Fruit fly (Drosophila melanogaster) whole organism, embryonic: ENCODE results near the gene CG12057.

Experiments
- Aef1 ChIP-seq: fragments of 200-800 bp; sonication (Bioruptor generic); IDR thresholded peaks from 3 replicates; pipeline ENCODE4 v1.3.6; 2022; ENCODE audit warnings: missing biosample characterization, missing genetic modification characterization
- Awh ChIP-seq: fragments of 200-800 bp; sonication (Bioruptor generic); IDR thresholded peaks from 2 replicates; pipeline ENCODE4, ENCODE4 v1.3.6; 2022; ENCODE audit warnings: missing biosample characterization, missing genetic modification characterization
- BEAF-32 ChIP-seq: fragments of 200-800 bp; sonication (Bioruptor generic); optimal IDR thresholded peaks from 3 replicates; lab custom pipeline; 2017; ENCODE audit warnings: missing biosample characterization, missing genetic modification characterization, mild to moderate bottlenecking, moderate library complexity, missing genetic modification reagents
- CG10209 ChIP-seq: fragments of 200-800 bp; sonication (Bioruptor generic); optimal IDR thresholded peaks from 3 replicates; lab custom pipeline; 2017; ENCODE audit warnings: missing biosample characterization, mild to moderate bottlenecking, missing genetic modification characterization, missing genetic modification reagents
- CG10267 ChIP-seq: fragments of 200-800 bp; sonication (Bioruptor generic); optimal IDR thresholded peaks from 2 replicates; lab custom pipeline; 2018; ENCODE audit warnings: missing biosample characterization, mild to moderate bottlenecking, missing genetic modification characterization, moderate library complexity
- CG10565 ChIP-seq: fragments of 200-800 bp; sonication (Bioruptor generic); optimal IDR thresholded peaks from 3 replicates; lab custom pipeline; 2016; ENCODE audit warnings: missing biosample characterization, mild to moderate bottlenecking, missing genetic modification characterization
- CG11456 ChIP-seq: fragments of 200-800 bp; sonication (Bioruptor generic); IDR thresholded peaks from 3 replicates; pipeline ENCODE4 v1.3.6; 2022; ENCODE audit warnings: missing biosample characterization, missing genetic modification characterization
- CG12071 ChIP-seq: fragments of 200-800 bp; sonication (Bioruptor generic); optimal IDR thresholded peaks from 3 replicates; lab custom pipeline; 2018; ENCODE audit warnings: missing biosample characterization, mild to moderate bottlenecking, missing genetic modification characterization
- CG15479 ChIP-seq: fragments of 200-800 bp; sonication (Bioruptor generic); optimal IDR thresholded peaks from 3 replicates; lab custom pipeline; 2019; ENCODE audit warnings: missing biosample characterization, mild to moderate bottlenecking, missing genetic modification characterization, moderate library complexity
- CG16779 ChIP-seq: fragments of 200-800 bp; sonication (Bioruptor generic); IDR thresholded peaks from 2 replicates; pipeline ENCODE4 v1.3.6; 2022; ENCODE audit warnings: missing biosample characterization, missing genetic modification characterization
- CG17568 ChIP-seq: fragments of 200-800 bp; sonication (Bioruptor generic); optimal IDR thresholded peaks from 2 replicates; lab custom pipeline; 2018; ENCODE audit warnings: missing biosample characterization, mild to moderate bottlenecking, missing genetic modification characterization, moderate library complexity
- CG2116 ChIP-seq: fragments of 200-800 bp; sonication (Bioruptor generic); optimal IDR thresholded peaks from 3 replicates; lab custom pipeline; 2018; ENCODE audit warnings: missing biosample characterization, mild to moderate bottlenecking, missing genetic modification characterization
- CG2120 ChIP-seq: fragments of 200-800 bp; sonication (Bioruptor generic); optimal IDR thresholded peaks from 3 replicates; lab custom pipeline; 2016; ENCODE audit warnings: missing biosample characterization, missing genetic modification characterization
- CG2889 ChIP-seq: fragments of 200-800 bp; sonication (Bioruptor generic); IDR thresholded peaks from 3 replicates; pipeline ENCODE4 v1.3.6; 2022; ENCODE audit warnings: missing biosample characterization, missing genetic modification characterization
- CG34224 ChIP-seq: fragments of 200-800 bp; sonication (Bioruptor generic); IDR thresholded peaks from 3 replicates; pipeline ENCODE4 v1.3.6; 2022; ENCODE audit warnings: missing biosample characterization, missing genetic modification characterization; ENCODE audit not compliant: partially characterized antibody
- CG34422 ChIP-seq: fragments of 200-800 bp; sonication (Bioruptor generic); IDR thresholded peaks from 3 replicates; pipeline ENCODE4 v1.3.6; 2022; ENCODE audit warnings: missing biosample characterization, missing genetic modification characterization
- CG3847 ChIP-seq: fragments of 200-800 bp; sonication (Bioruptor generic); IDR thresholded peaks from 2 replicates; pipeline ENCODE4 v1.3.6; 2022; ENCODE audit warnings: missing biosample characterization, missing genetic modification characterization
- CG4730 ChIP-seq: fragments of 200-800 bp; sonication (Bioruptor generic); IDR thresholded peaks from 2 replicates; pipeline ENCODE4 v1.3.6; 2022; ENCODE audit warnings: missing biosample characterization, missing genetic modification characterization
- CG6175 ChIP-seq: fragments of 200-800 bp; sonication (Bioruptor generic); IDR thresholded peaks from 3 replicates; pipeline ENCODE4 v1.3.6; 2022; ENCODE audit warnings: missing biosample characterization, missing genetic modification characterization
- CG8089 ChIP-seq: fragments of 200-800 bp; sonication (Bioruptor generic); optimal IDR thresholded peaks from 3 replicates; lab custom pipeline; 2016; ENCODE audit warnings: missing biosample characterization, missing genetic modification characterization
- CG8281 ChIP-seq: fragments of 200-800 bp; sonication (Bioruptor generic); optimal IDR thresholded peaks from 2 replicates; lab custom pipeline; 2018; ENCODE audit warnings: missing biosample characterization, mild to moderate bottlenecking, missing genetic modification characterization, moderate library complexity
- CG9609 ChIP-seq: fragments of 200-800 bp; sonication (Bioruptor generic); optimal IDR thresholded peaks from 3 replicates; lab custom pipeline; 2016; ENCODE audit warnings: missing biosample characterization, missing genetic modification characterization
- Deaf1 ChIP-seq: fragments of 200-800 bp; optimal IDR thresholded peaks from 3 replicates; lab custom pipeline; 2019; ENCODE audit warnings: missing biosample characterization, mild to moderate bottlenecking, missing genetic modification characterization, moderate library complexity
- Dfd ChIP-seq, 2 experiments: fragments of >200 bp; optimal IDR thresholded peaks; 2 replicates each; lab custom pipeline; 2017; ENCODE audit warnings: missing biosample characterization in 2 of 2, missing genetic modification characterization in 2 of 2
- GATAe ChIP-seq: fragments of 200-800 bp; sonication (Bioruptor generic); conservative IDR thresholded peaks from 2 replicates; pipeline ENCODE4 v1.3.6; 2022; ENCODE audit warnings: missing biosample characterization, missing genetic modification characterization
- Gsc ChIP-seq: fragments of 200-800 bp; sonication (Bioruptor generic); IDR thresholded peaks from 2 replicates; pipeline ENCODE4 v1.3.6; 2022; ENCODE audit warnings: missing biosample characterization, missing genetic modification characterization
- Hey ChIP-seq: fragments of 200-800 bp; sonication (Bioruptor generic); optimal IDR thresholded peaks from 3 replicates; lab custom pipeline; 2018; ENCODE audit warnings: missing biosample characterization, mild to moderate bottlenecking, missing genetic modification characterization
- Lim3 ChIP-seq: fragments of 200-800 bp; sonication (Bioruptor generic); IDR thresholded peaks from 2 replicates; pipeline ENCODE4 v1.3.6; 2022; ENCODE audit warnings: missing biosample characterization, missing genetic modification characterization
- MBD-R2 ChIP-seq: fragments of 200-800 bp; sonication (Bioruptor generic); IDR thresholded peaks from 2 replicates; pipeline ENCODE4 v1.3.6; 2022; ENCODE audit warnings: missing biosample characterization, missing genetic modification characterization
- Optix ChIP-seq: fragments of 200-800 bp; sonication (Bioruptor generic); IDR thresholded peaks from 3 replicates; pipeline ENCODE4 v1.3.6; 2022; ENCODE audit warnings: missing biosample characterization, missing genetic modification characterization
- Sox102F ChIP-seq: fragments of 200-800 bp; sonication (Bioruptor generic); optimal IDR thresholded peaks from 2 replicates; lab custom pipeline; 2018; ENCODE audit warnings: missing biosample characterization, mild to moderate bottlenecking, missing genetic modification characterization, moderate library complexity
- Ssrp ChIP-seq: fragments of 200-800 bp; sonication (Bioruptor generic); optimal IDR thresholded peaks from 2 replicates; lab custom pipeline; 2018; ENCODE audit warnings: missing biosample characterization, mild to moderate bottlenecking, missing genetic modification characterization, moderate library complexity
- dan ChIP-seq: fragments of 200-800 bp; sonication (Bioruptor generic); IDR thresholded peaks from 2 replicates; pipeline ENCODE4 v1.3.6; 2022; ENCODE audit warnings: missing biosample characterization, missing genetic modification characterization
- emc ChIP-seq: fragments of 200-800 bp; sonication (Bioruptor generic); optimal IDR thresholded peaks from 2 replicates; lab custom pipeline; 2016; ENCODE audit warnings: missing biosample characterization, missing genetic modification characterization
- fu2 ChIP-seq: fragments of 200-800 bp; sonication (Bioruptor generic); optimal IDR thresholded peaks from 2 replicates; lab custom pipeline; 2016; ENCODE audit warnings: missing biosample characterization, missing genetic modification characterization
- gro ChIP-seq: fragments of 200-800 bp; sonication (Bioruptor generic); optimal IDR thresholded peaks from 2 replicates; lab custom pipeline; 2016; ENCODE audit warnings: missing biosample characterization, missing genetic modification characterization
- inv ChIP-seq: fragments of 200-800 bp; sonication (Bioruptor generic); IDR thresholded peaks from 2 replicates; pipeline ENCODE4 v1.3.6; 2022; ENCODE audit warnings: missing biosample characterization, missing genetic modification characterization; ENCODE audit not compliant: partially characterized antibody
- knrl ChIP-seq: fragments of 200-800 bp; sonication (Bioruptor generic); IDR thresholded peaks from 3 replicates; pipeline ENCODE4 v1.3.6; 2022; ENCODE audit warnings: missing biosample characterization, missing genetic modification characterization; ENCODE audit not compliant: partially characterized antibody
- mld ChIP-seq: fragments of 200-800 bp; sonication (Bioruptor generic); IDR thresholded peaks from 3 replicates; pipeline ENCODE4 v1.3.6; 2022; ENCODE audit warnings: missing biosample characterization, missing genetic modification characterization; ENCODE audit not compliant: partially characterized antibody
- phol ChIP-seq: fragments of 200-800 bp; sonication (Bioruptor generic); optimal IDR thresholded peaks from 3 replicates; lab custom pipeline; 2018; ENCODE audit warnings: missing biosample characterization, mild to moderate bottlenecking, missing genetic modification characterization, moderate library complexity
- run ChIP-seq: fragments of 200-800 bp; sonication (Bioruptor generic); optimal IDR thresholded peaks from 3 replicates; lab custom pipeline; 2018; ENCODE audit warnings: missing biosample characterization, mild to moderate bottlenecking, missing genetic modification characterization
- sens ChIP-seq: fragments of 200-800 bp; sonication (Bioruptor generic); peaks from one replicate; lab custom pipeline; 2016; ENCODE audit warnings: missing biosample characterization, missing genetic modification characterization
- sima ChIP-seq: fragments of 200-800 bp; sonication (Bioruptor generic); optimal IDR thresholded peaks from 2 replicates; lab custom pipeline; 2016; ENCODE audit warnings: missing biosample characterization, missing genetic modification characterization
- slbo ChIP-seq: fragments of 200-800 bp; sonication (Bioruptor generic); IDR thresholded peaks from 2 replicates; pipeline ENCODE4 v1.3.6; 2022; ENCODE audit warnings: missing biosample characterization, missing genetic modification characterization
- slou ChIP-seq: fragments of 200-800 bp; sonication (Bioruptor generic); optimal IDR thresholded peaks from 3 replicates; lab custom pipeline; 2016; ENCODE audit warnings: missing biosample characterization, missing genetic modification characterization
- sr ChIP-seq: fragments of 200-800 bp; sonication (Bioruptor generic); IDR thresholded peaks from 3 replicates; pipeline ENCODE4 v1.3.6; 2022; ENCODE audit warnings: missing biosample characterization, missing genetic modification characterization
- ssp ChIP-seq: fragments of 200-800 bp; sonication (Bioruptor generic); IDR thresholded peaks from 2 replicates; pipeline ENCODE4 v1.3.6; 2022; ENCODE audit warnings: missing biosample characterization, missing genetic modification characterization
- stwl ChIP-seq: fragments of 200-800 bp; sonication (Bioruptor generic); optimal IDR thresholded peaks from 3 replicates; lab custom pipeline; 2018; ENCODE audit warnings: missing biosample characterization, mild to moderate bottlenecking, missing genetic modification characterization, moderate library complexity
- ttk ChIP-seq: fragments of 200-800 bp; sonication (Bioruptor generic); IDR thresholded peaks from 2 replicates; pipeline ENCODE4 v2.1.2; 2022; ENCODE audit warnings: missing biosample characterization, missing genetic modification characterization
- tup ChIP-seq: fragments of 200-800 bp; sonication (Bioruptor generic); optimal IDR thresholded peaks from 2 replicates; lab custom pipeline; 2016; ENCODE audit warnings: missing biosample characterization, mild to moderate bottlenecking, missing genetic modification characterization, moderate library complexity
- wdn ChIP-seq: fragments of 200-800 bp; sonication (Bioruptor generic); IDR thresholded peaks from 2 replicates; pipeline ENCODE4 v1.3.6; 2022; ENCODE audit warnings: missing biosample characterization, missing genetic modification characterization

The CG12057 gene

dm6 chrX:9142224-9142802 is 49.1 kb upstream of the CG12057 start, which contains the start of gene CG7065 (continued):
- no peak for TF ChIP-seq fu2 (GFP tag; lab: Kevin White, UChicago)
- TF ChIP-seq CG12071 (GFP tag; lab: Kevin White, UChicago), result no peak
- no peak for TF ChIP-seq slou
- TF ChIP-seq Lim3 (GFP tag; lab: Robert Waterston, UW), result no peak
- no peak for TF ChIP-seq CG3847 (GFP tag; lab: Robert Waterston, UW)
- no peak for TF ChIP-seq CG16779 (GFP tag; lab: Robert Waterston, UW)
- TF ChIP-seq CG2889 (GFP tag; lab: Robert Waterston, UW), result no peak
- TF ChIP-seq CG8089, result no peak
- TF ChIP-seq inv (GFP tag; lab: Robert Waterston, UW), result peak; percentile 45; the same call in 1 of the 2 replicates
- no peak for TF ChIP-seq Dfd (GFP tag; optimal IDR thresholded peaks at IDR 0.05; lab: Kevin White, UChicago)
- peak; percentile 56; the same call in 2 of the 3 replicates for TF ChIP-seq knrl (GFP tag; lab: Robert Waterston, UW)
- peak; percentile 35; the same call in 2 of the 3 replicates for TF ChIP-seq CG34224
- TF ChIP-seq CG34422 (GFP tag; lab: Robert Waterston, UW), result no peak
- TF ChIP-seq dan, result no peak
- no peak for TF ChIP-seq CG11456 (GFP tag; lab: Robert Waterston, UW)
- TF ChIP-seq sima (GFP tag; lab: Kevin White, UChicago), result no peak
- TF ChIP-seq CG17568 (GFP tag; lab: Kevin White, UChicago), result no peak
- TF ChIP-seq slbo, result no peak
- no peak for TF ChIP-seq CG10565 (GFP tag; lab: Kevin White, UChicago)
- no peak for TF ChIP-seq CG15479 (GFP tag; lab: Kevin White, UChicago)
- TF ChIP-seq run (tag; lab: Kevin White, UChicago), result no peak
- TF ChIP-seq sr (GFP tag; lab: Robert Waterston, UW), result no peak
- TF ChIP-seq CG2116 (GFP tag; lab: Kevin White, UChicago), result peak; percentile 52
- no peak for TF ChIP-seq Sox102F
- peak; percentile 57 for TF ChIP-seq ssp (GFP tag; lab: Robert Waterston, UW)
- no peak for TF ChIP-seq Ssrp (tag; lab: Kevin White, UChicago)
- peak; percentile 10 for TF ChIP-seq CG10267 (tag; lab: Kevin White, UChicago)
- TF ChIP-seq gro (GFP tag; lab: Kevin White, UChicago), result no peak
- peak; percentile 65 for TF ChIP-seq MBD-R2
- peak; percentile 40 for TF ChIP-seq stwl
- TF ChIP-seq phol, result no peak
- TF ChIP-seq Aef1 (GFP tag; lab: Robert Waterston, UW), result no peak
- no peak for TF ChIP-seq CG10209 (GFP tag; lab: Kevin White, UChicago)
- peak; percentile 73 for TF ChIP-seq BEAF-32 (GFP tag; lab: Kevin White, UChicago)
- TF ChIP-seq CG6175 (GFP tag; lab: Robert Waterston, UW), result no peak
- no peak for TF ChIP-seq CG9609 (GFP tag; lab: Kevin White, UChicago)
- no peak for TF ChIP-seq mld
- TF ChIP-seq CG4730 (GFP tag; lab: Robert Waterston, UW), result no peak
- TF ChIP-seq Optix (GFP tag; lab: Robert Waterston, UW), result no peak
- TF ChIP-seq tup (GFP tag; lab: Kevin White, UChicago), result no peak
- no peak for TF ChIP-seq CG8281 (tag; lab: Kevin White, UChicago)
- no peak for TF ChIP-seq GATAe (GFP tag; lab: Robert Waterston, UW)
- TF ChIP-seq emc (GFP tag; lab: Kevin White, UChicago), result no peak
- TF ChIP-seq Gsc (GFP tag; lab: Robert Waterston, UW), result no peak
- no peak for TF ChIP-seq CG2120 (GFP tag; lab: Kevin White, UChicago)
- no peak for TF ChIP-seq wdn (GFP tag; lab: Robert Waterston, UW)
- no peak for TF ChIP-seq Awh (GFP tag; lab: Robert Waterston, UW)
- no peak for TF ChIP-seq Deaf1 (tag; lab: Kevin White, UChicago)
- peak; percentile 59 for TF ChIP-seq sens (GFP tag; lab: Kevin White, UChicago)
- no peak for TF ChIP-seq Hey (tag; lab: Kevin White, UChicago)
- no peak for TF ChIP-seq ttk (GFP tag; lab: Robert Waterston, UW)
